Fruit fly (Drosophila melanogaster) whole organism, prepupa: Measurements from ENCODE around the gene Frmd5.

ENCODE experiments used
- Blimp-1 ChIP-seq: fragments of 200-800 bp; sonication (Bioruptor generic); optimal IDR thresholded peaks from 3 replicates; lab custom pipeline; 2017; ENCODE audit warnings: missing biosample characterization, missing genetic modification characterization, mild to moderate bottlenecking, moderate library complexity, missing genetic modification reagents
- CG10631 ChIP-seq: fragments of 200-800 bp; sonication (Bioruptor generic); optimal IDR thresholded peaks from 2 replicates; lab custom pipeline; 2016; ENCODE audit warnings: missing biosample characterization, missing genetic modification characterization
- CG11294 ChIP-seq: fragments of 200-800 bp; sonication (Bioruptor generic); IDR thresholded peaks from 2 replicates; pipeline ENCODE4 v1.3.6; 2022; ENCODE audit warnings: missing biosample characterization, missing genetic modification characterization
- CG11762 ChIP-seq: fragments of 200-800 bp; sonication (Bioruptor generic); optimal IDR thresholded peaks from 3 replicates; lab custom pipeline; 2016; ENCODE audit warnings: missing biosample characterization, missing genetic modification characterization; ENCODE audit not compliant: insufficient read depth
- CG11902 ChIP-seq: fragments of 200-800 bp; sonication (Bioruptor generic); optimal IDR thresholded peaks from 3 replicates; lab custom pipeline; 2016; ENCODE audit warnings: missing biosample characterization, missing genetic modification characterization
- CG15336 ChIP-seq: fragments of 200-800 bp; sonication (Bioruptor generic); IDR thresholded peaks from 2 replicates; pipeline ENCODE4 v1.3.6; 2022; ENCODE audit warnings: missing biosample characterization, missing genetic modification characterization
- CG1621 ChIP-seq: fragments of 200-800 bp; sonication (Bioruptor generic); optimal IDR thresholded peaks from 3 replicates; lab custom pipeline; 2018; ENCODE audit warnings: missing biosample characterization, mild to moderate bottlenecking, missing genetic modification characterization
- CG3032 ChIP-seq: fragments of 200-800 bp; optimal IDR thresholded peaks from 2 replicates; lab custom pipeline; 2019; ENCODE audit warnings: missing biosample characterization, mild to moderate bottlenecking, missing genetic modification characterization, moderate library complexity
- CG31627 ChIP-seq: fragments of 200-800 bp; sonication (Bioruptor generic); optimal IDR thresholded peaks from 3 replicates; lab custom pipeline; 2016; ENCODE audit warnings: missing biosample characterization, missing genetic modification characterization
- CG34406 ChIP-seq: fragments of 200-800 bp; sonication (Bioruptor generic); optimal IDR thresholded peaks from 3 replicates; lab custom pipeline; 2016; ENCODE audit warnings: missing biosample characterization, missing genetic modification characterization
- CG3919 ChIP-seq: fragments of 200-800 bp; sonication (Bioruptor generic); optimal IDR thresholded peaks from 3 replicates; lab custom pipeline; 2016; ENCODE audit warnings: missing biosample characterization, missing genetic modification characterization
- CG4318 ChIP-seq: fragments of 200-800 bp; sonication (Bioruptor generic); optimal IDR thresholded peaks from 3 replicates; lab custom pipeline; 2017; ENCODE audit warnings: missing biosample characterization, mild to moderate bottlenecking, missing genetic modification characterization
- CG6163 ChIP-seq: fragments of 200-800 bp; sonication (Bioruptor generic); IDR thresholded peaks from 3 replicates; pipeline ENCODE4 v1.3.6; 2022; ENCODE audit warnings: missing biosample characterization, missing genetic modification characterization
- CG6276 ChIP-seq: fragments of 200-800 bp; sonication (Bioruptor generic); optimal IDR thresholded peaks from 2 replicates; lab custom pipeline; 2017; ENCODE audit warnings: missing biosample characterization, mild to moderate bottlenecking, missing genetic modification characterization
- CG6792 ChIP-seq: fragments of 200-800 bp; sonication (Bioruptor generic); optimal IDR thresholded peaks from 3 replicates; lab custom pipeline; 2016; ENCODE audit warnings: missing biosample characterization, missing genetic modification characterization
- CG6808 ChIP-seq: fragments of 200-800 bp; sonication (Bioruptor generic); optimal IDR thresholded peaks from 3 replicates; lab custom pipeline; 2017; ENCODE audit warnings: missing biosample characterization, missing genetic modification characterization, mild to moderate bottlenecking, moderate library complexity, missing genetic modification reagents
- CG6854 ChIP-seq: fragments of 200-800 bp; sonication (Bioruptor generic); optimal IDR thresholded peaks from 2 replicates; lab custom pipeline; 2017; ENCODE audit warnings: missing biosample characterization, mild to moderate bottlenecking, missing genetic modification characterization
- CG8119 ChIP-seq: fragments of 200-800 bp; sonication (Bioruptor generic); IDR thresholded peaks from 3 replicates; pipeline ENCODE4 v1.3.6; 2022; ENCODE audit warnings: missing biosample characterization, missing genetic modification characterization
- CG8632 ChIP-seq: fragments of 200-800 bp; sonication (Bioruptor generic); optimal IDR thresholded peaks from 3 replicates; lab custom pipeline; 2016; ENCODE audit warnings: missing biosample characterization, missing genetic modification characterization
- CG9139 ChIP-seq: fragments of 200-800 bp; sonication (Bioruptor generic); optimal IDR thresholded peaks from 3 replicates; lab custom pipeline; 2017; ENCODE audit warnings: missing biosample characterization, mild to moderate bottlenecking, missing genetic modification characterization
- Eip75B ChIP-seq: fragments of 200-800 bp; sonication (Bioruptor generic); optimal IDR thresholded peaks from 3 replicates; lab custom pipeline; 2016; ENCODE audit warnings: missing biosample characterization, missing genetic modification characterization
- Eip78C ChIP-seq: fragments of 200-800 bp; sonication (Bioruptor generic); peaks from one replicate; lab custom pipeline; 2016; ENCODE audit warnings: missing biosample characterization, missing genetic modification characterization
- Eip93F ChIP-seq: fragments of 200-800 bp; sonication (Bioruptor generic); optimal IDR thresholded peaks from 2 replicates; lab custom pipeline; 2016; ENCODE audit warnings: missing biosample characterization, mild to moderate bottlenecking, missing genetic modification characterization
- Ets21C ChIP-seq: fragments of 200-800 bp; sonication (Bioruptor generic); optimal IDR thresholded peaks from 3 replicates; lab custom pipeline; 2016; ENCODE audit warnings: missing biosample characterization, missing genetic modification characterization
- Ets96B ChIP-seq: fragments of 200-800 bp; optimal IDR thresholded peaks from 2 replicates; lab custom pipeline; 2019; ENCODE audit warnings: missing biosample characterization, mild to moderate bottlenecking, missing genetic modification characterization, moderate library complexity
- Gug ChIP-seq: fragments of 200-800 bp; sonication (Bioruptor generic); IDR thresholded peaks from 2 replicates; pipeline ENCODE4 v1.3.6; 2022; ENCODE audit warnings: missing biosample characterization, missing genetic modification characterization
- Hr38 ChIP-seq: sonication (Bioruptor generic); optimal IDR thresholded peaks from 2 replicates; lab custom pipeline; 2016; ENCODE audit warnings: missing biosample characterization, missing genetic modification characterization
- Hr39 ChIP-seq: fragments of 200-800 bp; sonication (Bioruptor generic); optimal IDR thresholded peaks from 2 replicates; lab custom pipeline; 2016; ENCODE audit warnings: missing biosample characterization, missing genetic modification characterization
- Hr4 ChIP-seq: fragments of 200-800 bp; sonication (Bioruptor generic); optimal IDR thresholded peaks from 3 replicates; lab custom pipeline; 2016; ENCODE audit warnings: missing biosample characterization, missing genetic modification characterization
- Lpt ChIP-seq: fragments of 200-800 bp; sonication (Bioruptor generic); optimal IDR thresholded peaks from 3 replicates; lab custom pipeline; 2016; ENCODE audit warnings: missing biosample characterization, missing genetic modification characterization
- Met ChIP-seq: fragments of 200-800 bp; sonication (Bioruptor generic); optimal IDR thresholded peaks from 3 replicates; lab custom pipeline; 2016; ENCODE audit warnings: missing biosample characterization, missing genetic modification characterization
- OdsH ChIP-seq: fragments of 200-800 bp; sonication (Bioruptor generic); optimal IDR thresholded peaks from 3 replicates; lab custom pipeline; 2016; ENCODE audit warnings: missing biosample characterization, missing genetic modification characterization
- Smox ChIP-seq: fragments of 200-800 bp; sonication (Bioruptor generic); optimal IDR thresholded peaks from 3 replicates; lab custom pipeline; 2016; ENCODE audit warnings: missing biosample characterization, missing genetic modification characterization
- Sox102F ChIP-seq: fragments of 200-800 bp; sonication (Bioruptor generic); optimal IDR thresholded peaks from 2 replicates; lab custom pipeline; 2016; ENCODE audit warnings: missing biosample characterization, mild to moderate bottlenecking, missing genetic modification characterization
- Sox14 ChIP-seq: fragments of 200-800 bp; sonication (Bioruptor generic); optimal IDR thresholded peaks from 3 replicates; lab custom pipeline; 2016; ENCODE audit warnings: missing biosample characterization, missing genetic modification characterization
- Sox15 ChIP-seq: fragments of 200-800 bp; sonication (Bioruptor generic); optimal IDR thresholded peaks from 3 replicates; lab custom pipeline; 2016; ENCODE audit warnings: missing biosample characterization, missing genetic modification characterization
- achi ChIP-seq: fragments of 200-800 bp; sonication (Bioruptor generic); optimal IDR thresholded peaks from 3 replicates; lab custom pipeline; 2016; ENCODE audit warnings: missing biosample characterization, missing genetic modification characterization
- acj6 ChIP-seq: fragments of 200-800 bp; sonication (Bioruptor generic); optimal IDR thresholded peaks from 3 replicates; lab custom pipeline; 2016; ENCODE audit warnings: missing biosample characterization, missing genetic modification characterization
- cyc ChIP-seq: fragments of 200-800 bp; sonication (Bioruptor generic); optimal IDR thresholded peaks from 3 replicates; lab custom pipeline; 2016; ENCODE audit warnings: missing biosample characterization, missing genetic modification characterization
- dac ChIP-seq: fragments of 200-800 bp; sonication (Bioruptor generic); optimal IDR thresholded peaks from 2 replicates; lab custom pipeline; 2017; ENCODE audit warnings: missing biosample characterization, mild to moderate bottlenecking, missing genetic modification characterization
- dsx ChIP-seq: fragments of 200-800 bp; optimal IDR thresholded peaks from 3 replicates; lab custom pipeline; 2019; ENCODE audit warnings: missing biosample characterization, mild to moderate bottlenecking, missing genetic modification characterization, moderate library complexity; ENCODE audit not compliant: poor library complexity, severe bottlenecking
- esn ChIP-seq: fragments of 200-800 bp; sonication (Bioruptor generic); optimal IDR thresholded peaks from 2 replicates; lab custom pipeline; 2016; ENCODE audit warnings: missing biosample characterization, mild to moderate bottlenecking, missing genetic modification characterization, moderate library complexity
- fd59A ChIP-seq: fragments of 200-800 bp; sonication (Bioruptor generic); optimal IDR thresholded peaks from 2 replicates; lab custom pipeline; 2017; ENCODE audit warnings: missing biosample characterization, mild to moderate bottlenecking, missing genetic modification characterization, missing genetic modification reagents
- fkh ChIP-seq: fragments of 200-800 bp; sonication (Bioruptor generic); optimal IDR thresholded peaks from 3 replicates; lab custom pipeline; 2017; ENCODE audit warnings: missing biosample characterization, mild to moderate bottlenecking, missing genetic modification characterization, moderate library complexity
- lz ChIP-seq: fragments of 200-800 bp; sonication (Bioruptor generic); optimal IDR thresholded peaks from 3 replicates; lab custom pipeline; 2016; ENCODE audit warnings: missing biosample characterization, missing genetic modification characterization
- net ChIP-seq: fragments of 200-800 bp; sonication (Bioruptor generic); optimal IDR thresholded peaks from 3 replicates; lab custom pipeline; 2016; ENCODE audit warnings: missing biosample characterization, missing genetic modification characterization
- salr ChIP-seq, 2 experiments: fragments of 200-800 bp; sonication (Bioruptor generic); optimal IDR thresholded peaks; 3 replicates each; lab custom pipeline; 2016 to 2018; ENCODE audit warnings: missing biosample characterization in 2 of 2, missing genetic modification characterization in 2 of 2, mild to moderate bottlenecking in 1 of 2
- ss ChIP-seq, 2 experiments: fragments of 200-800 bp; sonication (Bioruptor generic); optimal IDR thresholded peaks; 2 replicates in 1 of 2; 3 replicates in 1 of 2; lab custom pipeline; 2017 to 2018; ENCODE audit warnings: mild to moderate bottlenecking in 2 of 2, missing biosample characterization in 2 of 2, missing genetic modification characterization in 2 of 2, moderate library complexity in 1 of 2
- topi ChIP-seq: fragments of 200-800 bp; sonication (Bioruptor generic); optimal IDR thresholded peaks from 3 replicates; lab custom pipeline; 2016; ENCODE audit warnings: missing biosample characterization, missing genetic modification characterization
- vri ChIP-seq: fragments of 200-800 bp; sonication (Bioruptor generic); optimal IDR thresholded peaks from 3 replicates; lab custom pipeline; 2016; ENCODE audit warnings: missing biosample characterization, mild to moderate bottlenecking, missing genetic modification characterization

Frmd5 gene

dm6 chr2L:10306518-10307260 is 37.6 kb upstream of the Frmd5 start, which contains the start of the genes CG5390 and CG4968:
Gene CG5390, minus strand, starts transcription at chr2L:10306594.
Gene CG4968, plus strand, starts transcription at chr2L:10306922.
- TF ChIP-seq ss (GFP tag; optimal IDR thresholded peaks at IDR 0.05; lab: Kevin White, UChicago) (peak in 1 of 2 experiments; percentile 77), lz (GFP tag; lab: Kevin White, UChicago) (peak; percentile 61), vri (GFP tag; lab: Kevin White, UChicago) (peak; percentile 70), cyc (GFP tag; lab: Kevin White, UChicago) (peak; percentile 55), CG31627 (GFP tag; lab: Kevin White, UChicago) (peak; percentile 51), CG6163 (GFP tag; lab: Robert Waterston, UW) (peak; percentile 79; the same call in 2 of the 3 replicates), Blimp-1 (GFP tag; lab: Kevin White, UChicago) (peak; percentile 56), CG10631 (GFP tag; lab: Kevin White, UChicago) (peak; percentile 80), CG6792 (GFP tag; lab: Kevin White, UChicago) (peak; percentile 74), CG34406 (GFP tag; lab: Kevin White, UChicago) (peak; percentile 70), CG11902 (peak; percentile 31), OdsH (GFP tag; lab: Kevin White, UChicago) (peak; percentile 77), fd59A (GFP tag; lab: Kevin White, UChicago) (no peak), CG15336 (GFP tag; lab: Robert Waterston, UW) (peak; percentile 87), CG8119 (GFP tag; lab: Robert Waterston, UW) (peak; percentile 74; the same call in 2 of the 3 replicates), CG11294 (GFP tag; lab: Robert Waterston, UW) (no peak; the same call in 1 of the 2 replicates), fkh (no peak), dac (GFP tag; lab: Kevin White, UChicago) (peak; percentile 59), Met (GFP tag; lab: Kevin White, UChicago) (peak; percentile 76), Lpt (GFP tag; lab: Kevin White, UChicago) (peak; percentile 59), Eip78C (peak; percentile 90), achi (GFP tag; lab: Kevin White, UChicago) (peak; percentile 78), CG6276 (GFP tag; lab: Kevin White, UChicago) (no peak), acj6 (peak; percentile 74), Hr39 (GFP tag; lab: Kevin White, UChicago) (no peak), Hr38 (GFP tag; lab: Kevin White, UChicago) (no peak), Eip93F (GFP tag; lab: Kevin White, UChicago) (peak; percentile 89), CG9139 (peak; percentile 26), Sox102F (GFP tag; lab: Kevin White, UChicago) (peak; percentile 75), CG3032 (peak; percentile 74), dsx (GFP tag; lab: Kevin White, UChicago) (peak; percentile 94), esn (GFP tag; lab: Kevin White, UChicago) (peak; percentile 77), CG3919 (GFP tag; lab: Kevin White, UChicago) (no peak), topi (GFP tag; lab: Kevin White, UChicago) (peak; percentile 66), CG8632 (GFP tag; lab: Kevin White, UChicago) (no peak), net (GFP tag; lab: Kevin White, UChicago) (no peak), Eip75B (peak; percentile 58), CG6808 (GFP tag; lab: Kevin White, UChicago) (peak; percentile 65), CG6854 (peak; percentile 46), Sox15 (GFP tag; lab: Kevin White, UChicago) (peak; percentile 16), Ets96B (tag; lab: Kevin White, UChicago) (peak; percentile 77), CG1621 (tag; lab: Kevin White, UChicago) (no peak), Sox14 (GFP tag; lab: Kevin White, UChicago) (peak; percentile 62), Hr4 (GFP tag; lab: Kevin White, UChicago) (peak; percentile 74), Smox (GFP tag; lab: Kevin White, UChicago) (no peak), Ets21C (peak; percentile 22), CG11762 (GFP tag; lab: Kevin White, UChicago) (peak; percentile 36), CG4318 (no peak), Gug (peak; percentile 63), salr (GFP tag; optimal IDR thresholded peaks at IDR 0.05; lab: Kevin White, UChicago) (peak; percentile 7 to 53)
